Worm (Caenorhabditis elegans): Measurements from ENCODE around the gene C15H9.4.

C15H9.4 gene

DNA sequence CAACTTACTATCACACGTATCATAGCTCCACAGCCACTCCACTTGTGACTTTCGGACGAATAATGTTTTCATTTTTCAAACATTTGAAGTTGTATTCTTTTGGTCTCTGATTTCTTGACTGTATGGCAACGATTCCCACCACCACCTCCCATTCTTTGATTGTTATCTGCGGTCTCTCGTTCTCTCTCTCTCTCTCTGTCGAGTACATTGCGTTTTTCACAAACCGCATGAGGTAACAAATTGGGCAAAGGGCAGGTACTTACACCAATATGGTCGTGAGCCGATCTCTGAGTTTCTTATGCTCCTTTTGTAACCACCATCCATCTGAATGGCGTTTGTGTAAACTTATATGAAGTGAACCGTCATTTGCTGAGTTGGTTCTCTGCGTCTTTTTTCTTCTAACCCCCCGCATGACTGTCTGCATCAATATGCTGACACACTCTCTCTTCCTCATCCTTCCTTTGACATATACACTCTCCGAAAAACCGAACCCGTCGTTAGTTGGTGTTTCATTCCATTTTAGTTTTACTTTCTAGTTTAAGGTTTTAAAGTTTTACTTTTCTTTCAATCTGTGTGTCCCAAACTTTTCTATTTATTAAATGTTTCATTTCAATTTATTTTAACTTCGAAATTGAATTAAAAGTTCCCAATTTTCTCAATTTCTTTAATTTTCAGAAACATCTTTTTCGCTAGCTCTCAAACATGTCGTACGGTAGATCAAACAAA is 39.7 kb upstream of the C15H9.4 start, which contains the start of gene gln-1 (continued):
- peak; percentile 27 for TF ChIP-seq xbp-1 (tag; optimal IDR thresholded peaks at IDR 0.05)
- peak; percentile 19 for TF ChIP-seq rnt-1 (tag; optimal IDR thresholded peaks at IDR 0.05)
- no peak for TF ChIP-seq vab-15 (tag; optimal IDR thresholded peaks at IDR 0.05)
- no peak for TF ChIP-seq lir-3 (tag; optimal IDR thresholded peaks at IDR 0.05; ENCODE audit: poor library complexity)
- TF ChIP-seq C04F5.9 (tag; optimal IDR thresholded peaks at IDR 0.05), result no peak
- TF ChIP-seq nhr-71 (tag; optimal IDR thresholded peaks at IDR 0.05), result peak; percentile 50
- peak; percentile 52 for TF ChIP-seq snu-23 (GFP tag; optimal IDR thresholded peaks at IDR 0.05)
- TF ChIP-seq hlh-17 (GFP tag; optimal IDR thresholded peaks at IDR 0.05; ENCODE audit: borderline replicate concordance), result no peak
- no peak for TF ChIP-seq ceh-90 (tag; optimal IDR thresholded peaks at IDR 0.05)
- TF ChIP-seq lin-14 (GFP tag; optimal IDR thresholded peaks at IDR 0.05), result peak; percentile 66
- TF ChIP-seq mdl-1 (tag; optimal IDR thresholded peaks at IDR 0.05), result no peak
- no peak for TF ChIP-seq ceh-63 (GFP tag; optimal IDR thresholded peaks at IDR 0.05)
- TF ChIP-seq ceh-82 (tag; optimal IDR thresholded peaks at IDR 0.05), result no peak
- no peak for TF ChIP-seq unc-30 (tag; optimal IDR thresholded peaks at IDR 0.05)
- TF ChIP-seq sox-4 (tag; optimal IDR thresholded peaks at IDR 0.05), result no peak
- TF ChIP-seq nhr-20 (tag; optimal IDR thresholded peaks at IDR 0.05), result peak; percentile 61
- peak in 1 of 2 experiments; percentile 30 for TF ChIP-seq lsy-2 (tag; optimal IDR thresholded peaks at IDR 0.05)
- no peak for TF ChIP-seq aha-1 (tag; optimal IDR thresholded peaks at IDR 0.05)
- TF ChIP-seq nhr-90 (tag; optimal IDR thresholded peaks at IDR 0.05; ENCODE audit: poor library complexity), result no peak

DNA sequence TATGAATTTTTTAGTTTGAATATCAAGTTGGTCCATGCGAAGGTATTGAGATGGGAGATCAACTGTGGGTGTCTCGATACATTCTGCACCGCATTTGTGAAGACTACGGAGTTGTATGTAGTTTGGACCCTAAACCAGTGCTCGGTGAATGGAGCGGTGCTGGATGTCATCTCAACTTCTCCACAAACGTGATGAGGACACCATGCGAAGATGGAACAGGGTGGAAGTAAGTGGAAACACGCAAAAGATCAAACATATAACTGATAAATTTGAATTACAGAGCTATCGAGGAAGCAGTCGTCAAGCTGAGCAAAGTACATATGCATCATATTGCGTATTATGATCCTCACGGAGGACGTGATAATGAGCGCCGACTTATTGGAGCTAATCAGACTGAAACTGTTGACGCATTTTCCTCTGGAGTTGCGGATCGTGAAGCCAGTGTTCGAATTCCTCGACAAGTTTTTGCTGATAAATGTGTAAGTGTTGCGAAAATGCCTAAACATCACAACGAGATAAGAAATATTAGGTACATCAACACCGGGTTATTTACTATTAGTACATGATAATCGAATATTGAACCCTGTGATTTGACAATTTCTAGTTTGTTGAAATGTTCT is 38.2 kb upstream of the C15H9.4 start:
- TF ChIP-seq dsc-1 (tag; optimal IDR thresholded peaks at IDR 0.05) (no peak), nhr-90 (tag; optimal IDR thresholded peaks at IDR 0.05; ENCODE audit: poor library complexity) (peak; percentile 12), nhr-12 (tag; optimal IDR thresholded peaks at IDR 0.05) (no peak), nhr-11 (tag; optimal IDR thresholded peaks at IDR 0.05) (no peak), lsy-2 (tag; optimal IDR thresholded peaks at IDR 0.05) (no peak), irx-1 (tag; optimal IDR thresholded peaks at IDR 0.05) (no peak), efl-1 (optimal IDR thresholded peaks at IDR 0.05) (no peak), efl-1 (GFP tag; optimal IDR thresholded peaks at IDR 0.05 in 1 of 2) (no peak), nhr-20 (tag; optimal IDR thresholded peaks at IDR 0.05) (peak; percentile 4), elt-2 (tag; optimal IDR thresholded peaks at IDR 0.05) (peak; percentile 95), C16A3.4 (tag; optimal IDR thresholded peaks at IDR 0.05) (no peak), alr-1 (tag; optimal IDR thresholded peaks at IDR 0.05; ENCODE audit: borderline replicate concordance) (no peak), tlp-1 (tag; optimal IDR thresholded peaks at IDR 0.05) (no peak), nhr-84 (tag; optimal IDR thresholded peaks at IDR 0.05) (no peak), mep-1 (tag; optimal IDR thresholded peaks at IDR 0.05) (no peak)

DNA sequence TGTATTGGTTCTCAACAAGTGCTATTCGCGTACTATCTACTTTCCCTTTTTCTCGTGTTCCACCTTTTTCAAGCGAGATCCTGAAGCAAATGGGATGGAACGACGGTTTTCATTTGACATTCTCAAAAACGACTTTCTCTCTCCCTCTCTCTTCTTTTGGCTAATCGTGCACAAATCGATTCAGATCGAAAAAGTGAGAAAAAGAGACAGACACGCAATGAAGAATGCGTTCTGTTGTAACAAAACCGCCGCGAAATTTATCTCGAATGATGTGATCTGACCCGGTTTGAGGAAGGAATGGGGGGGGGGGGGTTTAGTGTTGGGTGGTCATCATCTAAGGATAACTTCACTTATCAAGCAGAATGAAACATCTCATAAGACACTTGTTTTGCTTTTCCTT is 33.1 kb upstream of the C15H9.4 start:
- TF ChIP-seq ceh-90 (tag; optimal IDR thresholded peaks at IDR 0.05), result no peak
- TF ChIP-seq alr-1 (tag; optimal IDR thresholded peaks at IDR 0.05; ENCODE audit: borderline replicate concordance), result no peak
- TF ChIP-seq sup-37 (GFP tag; optimal IDR thresholded peaks at IDR 0.05), result no peak
- TF ChIP-seq blmp-1 (tag; optimal IDR thresholded peaks at IDR 0.05), result peak; percentile 86
- TF ChIP-seq lin-13 (GFP tag; optimal IDR thresholded peaks at IDR 0.05), result no peak

DNA sequence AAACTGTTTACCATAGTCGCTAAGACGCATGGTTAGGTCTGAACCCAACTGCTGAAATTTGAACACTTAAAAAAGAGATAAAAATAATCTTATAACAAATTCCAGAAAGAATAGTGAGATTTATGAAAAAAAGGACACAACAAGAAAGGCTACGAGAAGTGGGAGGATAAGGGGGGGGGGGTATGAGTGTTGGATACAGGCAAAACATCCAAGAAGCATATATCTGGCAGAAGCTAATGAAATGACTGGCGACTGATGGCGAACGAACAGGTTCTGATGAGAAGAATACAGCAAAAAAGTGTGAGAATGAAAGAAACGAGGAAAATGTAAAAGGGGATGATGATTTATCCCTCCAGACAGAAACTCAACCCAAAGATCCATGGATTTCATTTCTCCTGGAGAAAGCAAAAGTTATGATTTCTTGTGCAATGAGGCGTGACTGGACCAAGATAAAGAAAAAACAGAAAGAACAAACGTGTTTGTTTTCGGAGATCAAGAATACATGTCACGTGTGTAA is 31.4 kb upstream of the C15H9.4 start, which contains the start of gene ptr-4:
Gene ptr-4, minus strand, starts transcription at position 51 of the 517 bp plus-strand sequence.
- TF ChIP-seq vab-15 (tag; optimal IDR thresholded peaks at IDR 0.05) (no peak), sptf-1 (tag; optimal IDR thresholded peaks at IDR 0.05) (no peak), fos-1 (tag; optimal IDR thresholded peaks at IDR 0.05) (no peak), nhr-28 (tag; optimal IDR thresholded peaks at IDR 0.05) (no peak), skn-1 (tag; optimal IDR thresholded peaks at IDR 0.05) (no peak), zag-1 (tag; optimal IDR thresholded peaks at IDR 0.05) (no peak), snu-23 (GFP tag; optimal IDR thresholded peaks at IDR 0.05) (no peak), rnt-1 (tag; optimal IDR thresholded peaks at IDR 0.05) (no peak), unc-62 (GFP tag; optimal IDR thresholded peaks at IDR 0.05) (no peak), ama-1 (optimal IDR thresholded peaks at IDR 0.05) (no peak), dsc-1 (tag; optimal IDR thresholded peaks at IDR 0.05) (no peak), lsy-2 (tag; optimal IDR thresholded peaks at IDR 0.05) (no peak), nhr-237 (tag; optimal IDR thresholded peaks at IDR 0.05) (no peak), nhr-47 (tag; optimal IDR thresholded peaks at IDR 0.05) (no peak), ets-5 (GFP tag; IDR thresholded peaks at IDR 0.05) (no peak), swsn-7 (tag; optimal IDR thresholded peaks at IDR 0.05) (no peak), lin-14 (GFP tag; optimal IDR thresholded peaks at IDR 0.05) (no peak), nhr-84 (tag; optimal IDR thresholded peaks at IDR 0.05) (no peak)

All from whole organism, L1 larva.